Worm (Caenorhabditis elegans) whole organism, young adult: Measurements from ENCODE around the gene B0303.16.

Source experiments
- F57C9.4 ChIP-seq: sonication (generic microtip); optimal IDR thresholded peaks from 2 replicates; lab custom pipeline; 2017; ENCODE audit warnings: mild to moderate bottlenecking, missing genetic modification characterization, missing compliant biosample characterization
- atf-7 ChIP-seq: sonication (generic microtip); optimal IDR thresholded peaks from 2 replicates; lab custom pipeline; 2017; ENCODE audit warnings: mild to moderate bottlenecking, missing genetic modification characterization, missing compliant biosample characterization
- ceh-58 ChIP-seq: fragments of 200-800 bp; sonication (Bioruptor generic); IDR thresholded peaks from 2 replicates; pipeline ENCODE4 v1.3.6; 2022; ENCODE audit warnings: missing genetic modification characterization, missing compliant biosample characterization
- ceh-79 ChIP-seq: sonication (generic microtip); optimal IDR thresholded peaks from 2 replicates; lab custom pipeline; 2017; ENCODE audit warnings: mild to moderate bottlenecking, missing genetic modification characterization, missing compliant biosample characterization
- him-1 ChIP-seq: sonication (generic microtip); optimal IDR thresholded peaks from 2 replicates; lab custom pipeline; 2016; ENCODE audit warnings: missing genotype, missing genetic modification reagents, missing genetic modification characterization, missing compliant biosample characterization
- hmg-20 ChIP-seq: fragments of 200-800 bp; sonication (Bioruptor generic); IDR thresholded peaks from 2 replicates; pipeline ENCODE4 v1.3.6; 2022; ENCODE audit warnings: missing genetic modification reagents, missing genetic modification characterization, missing compliant biosample characterization
- nhr-120 ChIP-seq: fragments of 200-800 bp; sonication (Bioruptor generic); IDR thresholded peaks from 2 replicates; pipeline ENCODE4 v1.3.6; 2022; ENCODE audit warnings: missing genetic modification characterization, missing compliant biosample characterization
- rcor-1 ChIP-seq: fragments of 200-800 bp; sonication (Bioruptor generic); IDR thresholded peaks from 2 replicates; pipeline ENCODE4 v1.3.6; 2022; ENCODE audit warnings: missing genetic modification reagents, missing genetic modification characterization, missing compliant biosample characterization
- snpc-1.1 ChIP-seq: sonication (generic microtip); optimal IDR thresholded peaks from 2 replicates; lab custom pipeline; 2017; ENCODE audit warnings: missing genetic modification characterization, mild to moderate bottlenecking, missing compliant biosample characterization, antibody characterized with exemption, moderate library complexity, missing genotype, missing genetic modification reagents; ENCODE audit not compliant: insufficient read depth

DNA sequence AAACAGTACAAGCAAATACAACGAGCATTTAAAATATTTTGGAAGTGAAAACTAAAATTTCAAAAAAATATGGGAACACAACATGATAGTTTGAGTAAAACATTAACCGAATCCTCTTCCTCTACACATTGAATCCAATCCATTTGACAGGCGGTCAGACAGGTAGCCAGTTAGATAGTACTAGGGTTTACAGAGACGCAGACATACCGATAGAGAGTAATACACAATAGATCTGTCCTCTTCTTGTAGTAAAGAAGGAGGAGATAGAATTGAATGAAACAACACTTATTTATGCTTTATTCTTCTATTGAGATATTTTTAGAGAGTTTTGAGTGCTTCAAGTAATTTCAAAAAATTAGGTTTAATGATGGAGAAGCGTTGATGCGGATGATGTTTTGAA is 36.1 kb upstream of the B0303.16 start:
- no peak for TF ChIP-seq ceh-58
- no peak for TF ChIP-seq hmg-20 (GFP tag; lab: Robert Waterston, UW)
- no peak for TF ChIP-seq snpc-1.1 (tag; lab: Kevin White, UChicago)
- no peak for TF ChIP-seq him-1 (tag; lab: Kevin White, UChicago)
- TF ChIP-seq nhr-120 (GFP tag; lab: Robert Waterston, UW), result no peak
- no peak for TF ChIP-seq atf-7 (tag; lab: Kevin White, UChicago)
- no peak for TF ChIP-seq rcor-1 (GFP tag; lab: Robert Waterston, UW)
- no peak for TF ChIP-seq F57C9.4
- no peak for TF ChIP-seq ceh-79 (tag; lab: Kevin White, UChicago)
